Worm (Caenorhabditis elegans) whole organism, L2 larva: ENCODE results near the gene C52A10.3.

Experiments
- C34F6.9 ChIP-seq: fragments of 150-350 bp; optimal IDR thresholded peaks from 2 replicates; lab custom pipeline; 2014; ENCODE audit warnings: missing biosample characterization, missing genetic modification characterization
- F13H6.1 ChIP-seq: sonication (generic microtip); optimal IDR thresholded peaks from 2 replicates; lab custom pipeline; 2016; ENCODE audit warnings: missing genetic modification characterization, missing compliant biosample characterization
- R02D3.7 ChIP-seq: fragments of 150-350 bp; optimal IDR thresholded peaks from 2 replicates; lab custom pipeline; 2014; ENCODE audit warnings: missing biosample characterization, missing genetic modification characterization
- Y55F3AM.14 ChIP-seq: fragments of 200-800 bp; sonication (Bioruptor generic); optimal IDR thresholded peaks from 2 replicates; lab custom pipeline; 2018; ENCODE audit warnings: mild to moderate bottlenecking, missing genetic modification characterization, missing compliant biosample characterization
- ZK546.5 ChIP-seq: sonication (generic microtip); optimal IDR thresholded peaks from 2 replicates; lab custom pipeline; 2017; ENCODE audit warnings: missing biosample characterization, missing genetic modification characterization
- alr-1 ChIP-seq: fragments of 150-350 bp; optimal IDR thresholded peaks from 2 replicates; lab custom pipeline; 2014; ENCODE audit warnings: missing biosample characterization, missing genetic modification characterization
- aly-2 ChIP-seq: fragments of 150-350 bp; optimal IDR thresholded peaks from 2 replicates; lab custom pipeline; 2014; ENCODE audit warnings: missing biosample characterization, missing genetic modification characterization
- ama-1 ChIP-seq: fragments of 150-350 bp; optimal IDR thresholded peaks from 2 replicates; lab custom pipeline; 2018; ENCODE audit warnings: inconsistent platforms
- blmp-1 ChIP-seq: sonication (generic microtip); optimal IDR thresholded peaks from 2 replicates; lab custom pipeline; 2017; ENCODE audit warnings: missing genetic modification characterization, mild to moderate bottlenecking, missing compliant biosample characterization, antibody characterized with exemption, moderate library complexity; ENCODE audit not compliant: insufficient read depth
- ceh-16 ChIP-seq: fragments of 150-350 bp; optimal IDR thresholded peaks from 2 replicates; lab custom pipeline; 2014; ENCODE audit warnings: missing biosample characterization, missing genetic modification characterization
- ceh-82 ChIP-seq: fragments of 150-350 bp; optimal IDR thresholded peaks from 2 replicates; lab custom pipeline; 2014; ENCODE audit warnings: missing biosample characterization, missing genetic modification characterization
- crh-2 ChIP-seq: sonication (generic microtip); optimal IDR thresholded peaks from 2 replicates; lab custom pipeline; 2017; ENCODE audit warnings: missing biosample characterization, missing genetic modification characterization
- dmd-4 ChIP-seq: sonication (generic microtip); optimal IDR thresholded peaks from 2 replicates; lab custom pipeline; 2017; ENCODE audit warnings: missing biosample characterization, missing genetic modification characterization
- egl-27 ChIP-seq: sonication (generic microtip); optimal IDR thresholded peaks from 3 replicates; lab custom pipeline; 2017; ENCODE audit warnings: missing biosample characterization, missing genetic modification reagents, missing genetic modification characterization
- elt-1 ChIP-seq: fragments of 150-350 bp; optimal IDR thresholded peaks from 2 replicates; lab custom pipeline; 2014; ENCODE audit warnings: missing biosample characterization, missing genetic modification characterization
- elt-3 ChIP-seq: sonication (generic microtip); optimal IDR thresholded peaks from 2 replicates; lab custom pipeline; 2017; ENCODE audit warnings: missing biosample characterization, missing genetic modification characterization
- fos-1 ChIP-seq: fragments of 150-350 bp; optimal IDR thresholded peaks from 2 replicates; lab custom pipeline; 2014; ENCODE audit warnings: missing biosample characterization, missing genetic modification characterization
- gmeb-1 ChIP-seq: fragments of 150-350 bp; optimal IDR thresholded peaks from 2 replicates; lab custom pipeline; 2014; ENCODE audit warnings: missing biosample characterization, missing genetic modification characterization
- lin-11 ChIP-seq: fragments of 150-350 bp; sonication (generic microtip); optimal IDR thresholded peaks from 2 replicates; lab custom pipeline; 2014; ENCODE audit warnings: missing biosample characterization, missing genetic modification characterization, inconsistent platforms, mixed read lengths
- lin-13 ChIP-seq: fragments of 150-350 bp; optimal IDR thresholded peaks from 2 replicates; lab custom pipeline; 2014; ENCODE audit warnings: missing biosample characterization, missing genetic modification reagents, missing genetic modification characterization
- lin-39 ChIP-seq: fragments of 150-350 bp; optimal IDR thresholded peaks from 2 replicates; lab custom pipeline; 2014; ENCODE audit warnings: missing biosample characterization, missing genetic modification reagents, missing genetic modification characterization
- lsy-2 ChIP-seq, 2 experiments: fragments of 150-350 bp in 1 of 2; sonication (generic microtip) in 1 of 2; optimal IDR thresholded peaks; 2 replicates each; lab custom pipeline; 2014 to 2017; ENCODE audit warnings: missing biosample characterization in 2 of 2, missing genetic modification characterization in 2 of 2
- mab-5 ChIP-seq: fragments of 150-350 bp; optimal IDR thresholded peaks from 2 replicates; lab custom pipeline; 2014; ENCODE audit warnings: missing biosample characterization, missing genetic modification characterization
- mbf-1 ChIP-seq: sonication (generic microtip); optimal IDR thresholded peaks from 2 replicates; lab custom pipeline; 2017; ENCODE audit warnings: missing biosample characterization, missing genetic modification characterization
- mdl-1 ChIP-seq, 2 experiments: fragments of 150-350 bp in 1 of 2; sonication (generic microtip) in 1 of 2; optimal IDR thresholded peaks; 2 replicates each; lab custom pipeline; 2017; ENCODE audit warnings: missing biosample characterization in 2 of 2, missing genetic modification characterization in 2 of 2
- nhr-10 ChIP-seq: sonication (generic microtip); optimal IDR thresholded peaks from 2 replicates; lab custom pipeline; 2017; ENCODE audit warnings: missing biosample characterization, missing genetic modification characterization
- nhr-11 ChIP-seq: fragments of 150-350 bp; optimal IDR thresholded peaks from 2 replicates; lab custom pipeline; 2014; ENCODE audit warnings: missing biosample characterization, missing genetic modification characterization
- nhr-12 ChIP-seq: fragments of 150-350 bp; optimal IDR thresholded peaks from 2 replicates; lab custom pipeline; 2014; ENCODE audit warnings: missing biosample characterization, missing genetic modification characterization
- nhr-129 ChIP-seq: fragments of 150-350 bp; optimal IDR thresholded peaks from 2 replicates; lab custom pipeline; 2014; ENCODE audit warnings: missing biosample characterization, missing genetic modification characterization
- nhr-21 ChIP-seq: fragments of 150-350 bp; optimal IDR thresholded peaks from 2 replicates; lab custom pipeline; 2014; ENCODE audit warnings: missing biosample characterization, missing genetic modification characterization
- nhr-23 ChIP-seq: fragments of 150-350 bp; optimal IDR thresholded peaks from 2 replicates; lab custom pipeline; 2014; ENCODE audit warnings: missing biosample characterization, missing genetic modification reagents, missing genetic modification characterization
- nhr-237 ChIP-seq: fragments of 150-350 bp; optimal IDR thresholded peaks from 2 replicates; lab custom pipeline; 2014; ENCODE audit warnings: missing biosample characterization, missing genetic modification characterization
- nhr-25 ChIP-seq: fragments of 150-350 bp; sonication (generic microtip); optimal IDR thresholded peaks from 3 replicates; lab custom pipeline; 2014; ENCODE audit warnings: missing biosample characterization, missing genetic modification characterization
- nhr-6 ChIP-seq: fragments of 150-350 bp; optimal IDR thresholded peaks from 2 replicates; lab custom pipeline; 2014; ENCODE audit warnings: missing biosample characterization, missing genetic modification characterization
- nhr-77 ChIP-seq: fragments of 150-350 bp; optimal IDR thresholded peaks from 2 replicates; lab custom pipeline; 2014; ENCODE audit warnings: missing biosample characterization, missing genetic modification characterization
- peb-1 ChIP-seq: fragments of 150-350 bp; optimal IDR thresholded peaks from 2 replicates; lab custom pipeline; 2014; ENCODE audit warnings: missing biosample characterization, missing genetic modification characterization
- sem-4 ChIP-seq: fragments of 150-350 bp; optimal IDR thresholded peaks from 2 replicates; lab custom pipeline; 2014; ENCODE audit warnings: missing biosample characterization, missing genetic modification reagents, missing genetic modification characterization
- skn-1 ChIP-seq: sonication (generic microtip); optimal IDR thresholded peaks from 2 replicates; lab custom pipeline; 2017; ENCODE audit warnings: missing biosample characterization, missing genetic modification characterization
- sma-3 ChIP-seq: sonication (generic microtip); optimal IDR thresholded peaks from 2 replicates; lab custom pipeline; 2016; ENCODE audit warnings: missing genetic modification reagents, missing genetic modification characterization, missing compliant biosample characterization
- sma-9 ChIP-seq, 2 experiments: fragments of 150-350 bp in 1 of 2; sonication (generic microtip) in 1 of 2; optimal IDR thresholded peaks; 2 replicates each; lab custom pipeline; 2014 to 2016; ENCODE audit warnings: missing genetic modification characterization in 2 of 2, mild to moderate bottlenecking in 1 of 2, missing biosample characterization in 1 of 2, missing compliant biosample characterization in 1 of 2, missing genetic modification reagents in 1 of 2, moderate library complexity in 1 of 2
- snpc-4 ChIP-seq: fragments of 150-350 bp; optimal IDR thresholded peaks from 2 replicates; lab custom pipeline; 2014; ENCODE audit warnings: missing biosample characterization, missing genetic modification characterization
- unc-39 ChIP-seq: fragments of 150-350 bp; optimal IDR thresholded peaks from 2 replicates; lab custom pipeline; 2014; ENCODE audit warnings: missing biosample characterization, missing genetic modification characterization
- unc-55 ChIP-seq: fragments of 150-350 bp; sonication (generic microtip); optimal IDR thresholded peaks from 3 replicates; lab custom pipeline; 2014; ENCODE audit warnings: missing biosample characterization, missing genetic modification reagents, missing genetic modification characterization
- unc-62 ChIP-seq: fragments of 150-350 bp; optimal IDR thresholded peaks from 2 replicates; lab custom pipeline; 2014; ENCODE audit warnings: missing biosample characterization, missing genetic modification reagents, missing genetic modification characterization
- zag-1 ChIP-seq: fragments of 150-350 bp; optimal IDR thresholded peaks from 2 replicates; lab custom pipeline; 2014; ENCODE audit warnings: missing biosample characterization, missing genetic modification characterization
- ztf-1 ChIP-seq: fragments of 200-800 bp; sonication (Bioruptor generic); conservative IDR thresholded peaks from 2 replicates; pipeline ENCODE4 v1.3.6; 2022; ENCODE audit warnings: missing genetic modification characterization, missing compliant biosample characterization
- ztf-11 ChIP-seq: sonication (generic microtip); optimal IDR thresholded peaks from 2 replicates; lab custom pipeline; 2017; ENCODE audit warnings: missing biosample characterization, missing genetic modification characterization
- ztf-4 ChIP-seq: fragments of 150-350 bp; optimal IDR thresholded peaks from 2 replicates; lab custom pipeline; 2014; ENCODE audit warnings: missing biosample characterization, missing genetic modification characterization

Gene C52A10.3

ce11 chrV:5272034-5272433 lies 32.7 kb upstream of the C52A10.3 start:
- TF ChIP-seq sma-9 (GFP tag; optimal IDR thresholded peaks at IDR 0.05; lab: Kevin White, UChicago) = peak; percentile 6
- no peak for TF ChIP-seq sma-9 (tag; optimal IDR thresholded peaks at IDR 0.05; lab: Kevin White, UChicago)
- TF ChIP-seq sma-3 (GFP tag; lab: Kevin White, UChicago) = no peak
- no peak for TF ChIP-seq nhr-25 (tag; lab: Kevin White, UChicago)
- TF ChIP-seq snpc-4 (tag; lab: Kevin White, UChicago) = no peak
- no peak for TF ChIP-seq gmeb-1 (tag; lab: Kevin White, UChicago)
- no peak for TF ChIP-seq ceh-16
- no peak for TF ChIP-seq unc-55
- no peak for TF ChIP-seq mab-5

- no peak for TF ChIP-seq nhr-12 (tag; lab: Kevin White, UChicago)
- TF ChIP-seq peb-1 (tag; lab: Kevin White, UChicago) = no peak
- TF ChIP-seq snpc-4 (tag; lab: Kevin White, UChicago) = no peak
- TF ChIP-seq R02D3.7 (tag; lab: Kevin White, UChicago) = no peak
- no peak for TF ChIP-seq ztf-1
- TF ChIP-seq crh-2 (tag; lab: Kevin White, UChicago) = peak; percentile 56
- peak; percentile 68 for TF ChIP-seq nhr-21 (tag; lab: Kevin White, UChicago)
- peak; percentile 30 for TF ChIP-seq fos-1 (tag; lab: Kevin White, UChicago)
- TF ChIP-seq unc-62 (GFP tag; lab: Kevin White, UChicago) = no peak
- no peak for TF ChIP-seq lin-13 (GFP tag; lab: Kevin White, UChicago)
- TF ChIP-seq aly-2 (tag; lab: Kevin White, UChicago) = no peak
- no peak for TF ChIP-seq nhr-23 (tag; lab: Kevin White, UChicago)
- no peak for TF ChIP-seq ZK546.5
- peak; percentile 84 for TF ChIP-seq nhr-129 (tag; lab: Kevin White, UChicago)
- no peak for TF ChIP-seq elt-3 (tag; lab: Kevin White, UChicago)
- TF ChIP-seq nhr-11 (tag; lab: Kevin White, UChicago) = no peak
- TF ChIP-seq ceh-82 (tag; lab: Kevin White, UChicago) = no peak
- no peak for TF ChIP-seq dmd-4 (tag; lab: Kevin White, UChicago)
- TF ChIP-seq ztf-11 (tag; lab: Kevin White, UChicago) = no peak
- no peak for TF ChIP-seq ceh-16
- TF ChIP-seq mdl-1 (tag; optimal IDR thresholded peaks at IDR 0.05; lab: Kevin White, UChicago) = peak in 1 of 2 experiments; percentile 71
- peak; percentile 95 for TF ChIP-seq F13H6.1 (tag; lab: Kevin White, UChicago)
- no peak for TF ChIP-seq sem-4
- no peak for TF ChIP-seq nhr-6
- peak; percentile 61 for TF ChIP-seq gmeb-1 (tag; lab: Kevin White, UChicago)
- no peak for TF ChIP-seq nhr-237 (tag; lab: Kevin White, UChicago)
- TF ChIP-seq blmp-1 = peak; percentile 17
- no peak for TF ChIP-seq lin-39
- TF ChIP-seq egl-27 (tag; lab: Kevin White, UChicago) = no peak
- TF ChIP-seq C34F6.9 (tag; lab: Kevin White, UChicago) = peak; percentile 29
- no peak for TF ChIP-seq nhr-25 (tag; lab: Kevin White, UChicago)
- no peak for TF ChIP-seq elt-1 (tag; lab: Kevin White, UChicago)
- TF ChIP-seq unc-55 = no peak
- no peak for TF ChIP-seq ama-1 (lab: Kevin White, UChicago)
- TF ChIP-seq Y55F3AM.14 (GFP tag; lab: Kevin White, UChicago) = peak; percentile 1
- TF ChIP-seq ztf-4 = no peak
- TF ChIP-seq alr-1 = no peak
- TF ChIP-seq zag-1 (tag; lab: Kevin White, UChicago) = no peak
- TF ChIP-seq sma-3 (GFP tag; lab: Kevin White, UChicago) = peak; percentile 69
- TF ChIP-seq nhr-77 (tag; lab: Kevin White, UChicago) = no peak
- peak; percentile 99 for TF ChIP-seq sma-9 (GFP tag; optimal IDR thresholded peaks at IDR 0.05; lab: Kevin White, UChicago)
- TF ChIP-seq sma-9 (tag; optimal IDR thresholded peaks at IDR 0.05; lab: Kevin White, UChicago) = no peak
- TF ChIP-seq lsy-2 (tag; optimal IDR thresholded peaks at IDR 0.05; lab: Kevin White, UChicago) = peak in 1 of 2 experiments; percentile 58
- peak; percentile 27 for TF ChIP-seq lin-11 (tag; lab: Kevin White, UChicago)
- no peak for TF ChIP-seq mab-5
- no peak for TF ChIP-seq mbf-1 (tag; lab: Kevin White, UChicago)
- TF ChIP-seq unc-39 (tag; lab: Kevin White, UChicago) = no peak
- no peak for TF ChIP-seq nhr-10
- TF ChIP-seq skn-1 = no peak
Measured at ce11 chrV:5271487-5271886, 32.2 kb upstream of the C52A10.3 start.
